Fruit fly (Drosophila melanogaster) whole organism, adult: Measurements from ENCODE around the gene bif.

Experiments used
- CG11617 ChIP-seq: fragments of 200-800 bp; sonication (Bioruptor generic); optimal IDR thresholded peaks from 2 replicates; lab custom pipeline; 2017; ENCODE audit warnings: mild to moderate bottlenecking, missing biosample characterization, missing genetic modification reagents, missing genetic modification characterization
- CG12768 ChIP-seq: fragments of 200-800 bp; sonication (Bioruptor generic); optimal IDR thresholded peaks from 2 replicates; lab custom pipeline; 2017; ENCODE audit warnings: missing biosample characterization, missing genetic modification characterization, mild to moderate bottlenecking, moderate library complexity, missing genetic modification reagents
- CG14711 ChIP-seq: fragments of 200-800 bp; sonication (Bioruptor generic); optimal IDR thresholded peaks from 2 replicates; lab custom pipeline; 2018; ENCODE audit warnings: missing biosample characterization, mild to moderate bottlenecking, missing genetic modification characterization, moderate library complexity
- CG1620 ChIP-seq: fragments of 200-800 bp; sonication (Bioruptor generic); optimal IDR thresholded peaks from 2 replicates; lab custom pipeline; 2016; ENCODE audit warnings: missing biosample characterization, missing genetic modification characterization
- CG33017 ChIP-seq: fragments of 200-800 bp; sonication (Bioruptor generic); optimal IDR thresholded peaks from 2 replicates; lab custom pipeline; 2018; ENCODE audit warnings: missing biosample characterization, mild to moderate bottlenecking, missing genetic modification characterization, moderate library complexity
- CG5204 ChIP-seq: fragments of 200-800 bp; sonication (Bioruptor generic); optimal IDR thresholded peaks from 2 replicates; lab custom pipeline; 2016; ENCODE audit warnings: missing biosample characterization, missing genetic modification characterization
- CG7045 ChIP-seq: fragments of 200-800 bp; sonication (Bioruptor generic); optimal IDR thresholded peaks from 2 replicates; lab custom pipeline; 2017; ENCODE audit warnings: missing biosample characterization, mild to moderate bottlenecking, missing genetic modification characterization
- CG7101 ChIP-seq: fragments of 200-800 bp; sonication (Bioruptor generic); optimal IDR thresholded peaks from 2 replicates; lab custom pipeline; 2018; ENCODE audit warnings: missing biosample characterization, mild to moderate bottlenecking, missing genetic modification characterization, moderate library complexity
- Clk ChIP-seq: fragments of 200-800 bp; sonication (Bioruptor generic); optimal IDR thresholded peaks from 2 replicates; lab custom pipeline; 2017; ENCODE audit warnings: missing biosample characterization, missing genetic modification characterization
- Crg-1 ChIP-seq: fragments of 200-800 bp; sonication (Bioruptor generic); optimal IDR thresholded peaks from 2 replicates; lab custom pipeline; 2016; ENCODE audit warnings: missing biosample characterization, missing genetic modification characterization
- Hr96 ChIP-seq: fragments of 200-800 bp; sonication (Bioruptor generic); optimal IDR thresholded peaks from 2 replicates; lab custom pipeline; 2016; ENCODE audit warnings: missing biosample characterization, missing genetic modification characterization
- Mnt ChIP-seq: fragments of 200-800 bp; sonication (Bioruptor generic); optimal IDR thresholded peaks from 2 replicates; lab custom pipeline; 2016; ENCODE audit warnings: missing biosample characterization, mild to moderate bottlenecking, missing genetic modification characterization
- bab1 ChIP-seq: fragments of 200-800 bp; sonication (Bioruptor generic); optimal IDR thresholded peaks from 3 replicates; lab custom pipeline; 2019; ENCODE audit warnings: missing biosample characterization, mild to moderate bottlenecking, missing genetic modification characterization, moderate library complexity
- cic ChIP-seq: fragments of 200-800 bp; sonication (Bioruptor generic); optimal IDR thresholded peaks from 2 replicates; lab custom pipeline; 2017; ENCODE audit warnings: missing biosample characterization, mild to moderate bottlenecking, missing genetic modification characterization, moderate library complexity
- cnc ChIP-seq, 2 experiments: fragments of >200 bp; optimal IDR thresholded peaks; 2 replicates each; lab custom pipeline; 2017
- kay ChIP-seq: fragments of 200-800 bp; sonication (Bioruptor generic); peaks from one replicate; lab custom pipeline; 2016; ENCODE audit warnings: missing biosample characterization, missing genetic modification characterization, borderline replicate concordance
- ovo ChIP-seq: fragments of 200-800 bp; sonication (Bioruptor generic); optimal IDR thresholded peaks from 2 replicates; lab custom pipeline; 2016; ENCODE audit warnings: missing biosample characterization, missing genetic modification characterization
- pad ChIP-seq: fragments of 200-800 bp; sonication (Bioruptor generic); optimal IDR thresholded peaks from 3 replicates; lab custom pipeline; 2017; ENCODE audit warnings: missing biosample characterization, missing genetic modification characterization, mild to moderate bottlenecking, moderate library complexity, missing genetic modification reagents
- tj ChIP-seq: fragments of 200-800 bp; sonication (Bioruptor generic); optimal IDR thresholded peaks from 3 replicates; lab custom pipeline; 2017; ENCODE audit warnings: missing biosample characterization, mild to moderate bottlenecking, missing genetic modification characterization, moderate library complexity
- toe ChIP-seq: fragments of 200-800 bp; sonication (Bioruptor generic); optimal IDR thresholded peaks from 2 replicates; lab custom pipeline; 2016; ENCODE audit warnings: missing biosample characterization, missing genetic modification characterization

Gene bif

dm6 chrX:11713808-11714528 lies 35.2 kb downstream of the bif start:
- TF ChIP-seq CG7101 (peak; percentile 2), tj (GFP tag; lab: Kevin White, UChicago) (peak; percentile 91), CG5204 (GFP tag; lab: Kevin White, UChicago) (no peak), Mnt (GFP tag; lab: Kevin White, UChicago) (peak; percentile 74), Crg-1 (GFP tag; lab: Kevin White, UChicago) (peak; percentile 45), CG11617 (GFP tag; lab: Kevin White, UChicago) (no peak), ovo (GFP tag; lab: Kevin White, UChicago) (peak; percentile 95), pad (GFP tag; lab: Kevin White, UChicago) (peak; percentile 94), CG33017 (tag; lab: Kevin White, UChicago) (peak; percentile 28), cic (GFP tag; lab: Kevin White, UChicago) (peak; percentile 76), CG14711 (no peak), toe (no peak), CG12768 (GFP tag; lab: Kevin White, UChicago) (peak; percentile 26), CG7045 (GFP tag; lab: Kevin White, UChicago) (no peak)

dm6 chrX:11714529-11715262 lies 35.9 kb downstream of the bif start:
- TF ChIP-seq CG14711 = peak; percentile 35
- peak; percentile 17 for TF ChIP-seq CG1620 (GFP tag; lab: Kevin White, UChicago)
- no peak for TF ChIP-seq CG7045 (GFP tag; lab: Kevin White, UChicago)
- no peak for TF ChIP-seq Crg-1 (GFP tag; lab: Kevin White, UChicago)
- no peak for TF ChIP-seq kay (GFP tag; lab: Kevin White, UChicago)
- TF ChIP-seq Clk = no peak
- peak; percentile 41 for TF ChIP-seq CG7101
- no peak for TF ChIP-seq ovo (GFP tag; lab: Kevin White, UChicago)
- peak; percentile 46 for TF ChIP-seq Mnt (GFP tag; lab: Kevin White, UChicago)
- TF ChIP-seq CG11617 (GFP tag; lab: Kevin White, UChicago) = peak; percentile 7
- peak; percentile 74 for TF ChIP-seq bab1 (GFP tag; lab: Kevin White, UChicago)
- TF ChIP-seq CG33017 (tag; lab: Kevin White, UChicago) = no peak
- TF ChIP-seq tj (GFP tag; lab: Kevin White, UChicago) = peak; percentile 75
- no peak for TF ChIP-seq Hr96 (GFP tag; lab: Kevin White, UChicago)

- TF ChIP-seq CG7045 (GFP tag; lab: Kevin White, UChicago) (no peak), CG5204 (GFP tag; lab: Kevin White, UChicago) (no peak), pad (GFP tag; lab: Kevin White, UChicago) (no peak), Crg-1 (GFP tag; lab: Kevin White, UChicago) (peak; percentile 69), Clk (no peak), bab1 (GFP tag; lab: Kevin White, UChicago) (peak; percentile 48), CG1620 (GFP tag; lab: Kevin White, UChicago) (peak; percentile 72), tj (GFP tag; lab: Kevin White, UChicago) (peak; percentile 67), ovo (GFP tag; lab: Kevin White, UChicago) (no peak), CG11617 (GFP tag; lab: Kevin White, UChicago) (no peak), toe (peak; percentile 27), CG14711 (peak; percentile 46), Hr96 (GFP tag; lab: Kevin White, UChicago) (peak; percentile 39), Mnt (GFP tag; lab: Kevin White, UChicago) (no peak), CG33017 (tag; lab: Kevin White, UChicago) (peak; percentile 15), cic (GFP tag; lab: Kevin White, UChicago) (no peak), cnc (optimal IDR thresholded peaks at IDR 0.05; lab: Kevin White, UChicago) (no peak), CG12768 (GFP tag; lab: Kevin White, UChicago) (no peak), kay (GFP tag; lab: Kevin White, UChicago) (no peak), CG7101 (peak; percentile 48)
Measured at dm6 chrX:11715263-11715659, 36.5 kb downstream of the bif start, which contains the start of gene Amun. Gene Amun, minus strand, starts transcription at chrX:11715565.

dm6 chrX:11715937-11716730 lies 37.4 kb downstream of the bif start:
- TF ChIP-seq ovo (GFP tag; lab: Kevin White, UChicago) (peak; percentile 66), cnc (optimal IDR thresholded peaks at IDR 0.05; lab: Kevin White, UChicago) (no peak), pad (GFP tag; lab: Kevin White, UChicago) (peak; percentile 74), CG11617 (GFP tag; lab: Kevin White, UChicago) (peak; percentile 85), CG14711 (peak; percentile 80), CG7101 (peak; percentile 87), Hr96 (GFP tag; lab: Kevin White, UChicago) (peak; percentile 84), CG12768 (GFP tag; lab: Kevin White, UChicago) (peak; percentile 63), Mnt (GFP tag; lab: Kevin White, UChicago) (peak; percentile 78), cic (GFP tag; lab: Kevin White, UChicago) (peak; percentile 30), Crg-1 (GFP tag; lab: Kevin White, UChicago) (peak; percentile 77), kay (GFP tag; lab: Kevin White, UChicago) (peak; percentile 79), bab1 (GFP tag; lab: Kevin White, UChicago) (peak; percentile 91), CG5204 (GFP tag; lab: Kevin White, UChicago) (peak; percentile 68), CG33017 (tag; lab: Kevin White, UChicago) (peak; percentile 68), toe (peak; percentile 31), tj (GFP tag; lab: Kevin White, UChicago) (peak; percentile 49), CG7045 (GFP tag; lab: Kevin White, UChicago) (peak; percentile 68), CG1620 (GFP tag; lab: Kevin White, UChicago) (peak; percentile 66), Clk (peak; percentile 38)
